Fruit fly (Drosophila melanogaster) whole organism, embryonic: ENCODE results near the gene Scox.

Experiments
- Abd-B ChIP-seq: fragments of 200-800 bp; sonication (Bioruptor generic); optimal IDR thresholded peaks from 2 replicates; lab custom pipeline; 2018; ENCODE audit warnings: missing biosample characterization, mild to moderate bottlenecking, missing genetic modification characterization, moderate library complexity
- Blimp-1 ChIP-seq: fragments of 200-800 bp; sonication (Bioruptor generic); optimal IDR thresholded peaks from 3 replicates; lab custom pipeline; 2018; ENCODE audit warnings: missing biosample characterization, missing genetic modification characterization, mild to moderate bottlenecking, moderate library complexity, missing genetic modification reagents
- CG12391 ChIP-seq: fragments of 200-800 bp; sonication (Bioruptor generic); optimal IDR thresholded peaks from 3 replicates; lab custom pipeline; 2018; ENCODE audit warnings: missing biosample characterization, mild to moderate bottlenecking, missing genetic modification characterization, moderate library complexity
- CG12744 ChIP-seq: fragments of 200-800 bp; sonication (Bioruptor generic); optimal IDR thresholded peaks from 2 replicates; lab custom pipeline; 2016; ENCODE audit warnings: missing biosample characterization, missing genetic modification characterization
- CG13624 ChIP-seq: fragments of 200-800 bp; sonication (Bioruptor generic); optimal IDR thresholded peaks from 2 replicates; lab custom pipeline; 2016; ENCODE audit warnings: missing biosample characterization, missing genetic modification characterization
- CG1529 ChIP-seq: fragments of 200-800 bp; sonication (Bioruptor generic); optimal IDR thresholded peaks from 3 replicates; lab custom pipeline; 2018; ENCODE audit warnings: missing biosample characterization, missing genetic modification characterization
- CG1647 ChIP-seq: fragments of 200-800 bp; sonication (Bioruptor generic); optimal IDR thresholded peaks from 3 replicates; lab custom pipeline; 2016; ENCODE audit warnings: missing biosample characterization, missing genetic modification characterization
- CG17186 ChIP-seq: fragments of 200-800 bp; sonication (Bioruptor generic); optimal IDR thresholded peaks from 3 replicates; lab custom pipeline; 2017; ENCODE audit warnings: missing biosample characterization, missing genetic modification reagents, missing genetic modification characterization
- CG17359 ChIP-seq: fragments of 200-800 bp; sonication (Bioruptor generic); optimal IDR thresholded peaks from 3 replicates; lab custom pipeline; 2018; ENCODE audit warnings: missing biosample characterization, mild to moderate bottlenecking, missing genetic modification characterization, moderate library complexity
- CG31365 ChIP-seq: fragments of 200-800 bp; sonication (Bioruptor generic); optimal IDR thresholded peaks from 2 replicates; lab custom pipeline; 2018; ENCODE audit warnings: missing biosample characterization, mild to moderate bottlenecking, missing genetic modification characterization
- CG32767 ChIP-seq: fragments of 200-800 bp; sonication (Bioruptor generic); IDR thresholded peaks from 2 replicates; pipeline ENCODE4 v1.3.6; 2022; ENCODE audit warnings: missing biosample characterization, missing genetic modification characterization
- CG4282 ChIP-seq: fragments of 200-800 bp; sonication (Bioruptor generic); optimal IDR thresholded peaks from 2 replicates; lab custom pipeline; 2016; ENCODE audit warnings: missing biosample characterization, missing genetic modification characterization
- CG4424 ChIP-seq: fragments of 200-800 bp; sonication (Bioruptor generic); optimal IDR thresholded peaks from 3 replicates; lab custom pipeline; 2016; ENCODE audit warnings: missing biosample characterization, missing genetic modification characterization
- CG7271 ChIP-seq: fragments of 200-800 bp; sonication (Bioruptor generic); optimal IDR thresholded peaks from 2 replicates; lab custom pipeline; 2018; ENCODE audit warnings: missing biosample characterization, mild to moderate bottlenecking, missing genetic modification characterization, moderate library complexity
- CG7556 ChIP-seq: fragments of 200-800 bp; sonication (Bioruptor generic); optimal IDR thresholded peaks from 2 replicates; lab custom pipeline; 2017; ENCODE audit warnings: missing biosample characterization, mild to moderate bottlenecking, missing genetic modification characterization
- CG8765 ChIP-seq: fragments of 200-800 bp; sonication (Bioruptor generic); IDR thresholded peaks from 2 replicates; pipeline ENCODE4 v1.3.6; 2022; ENCODE audit warnings: missing biosample characterization, missing genetic modification characterization
- CG9797 ChIP-seq: fragments of 200-800 bp; sonication (Bioruptor generic); optimal IDR thresholded peaks from 3 replicates; lab custom pipeline; 2018; ENCODE audit warnings: missing biosample characterization, mild to moderate bottlenecking, missing genetic modification characterization
- Dbx ChIP-seq: fragments of 200-800 bp; sonication (Bioruptor generic); IDR thresholded peaks from 3 replicates; pipeline ENCODE4 v1.3.6; 2022; ENCODE audit warnings: missing biosample characterization, missing genetic modification characterization
- Dip3 ChIP-seq: fragments of 200-800 bp; sonication (Bioruptor generic); optimal IDR thresholded peaks from 3 replicates; lab custom pipeline; 2016; ENCODE audit warnings: missing biosample characterization, missing genetic modification characterization
- Eip74EF ChIP-seq, 2 experiments: fragments of 200-800 bp in 1 of 2; fragments of >200 bp in 1 of 2; sonication (Bioruptor generic) in 1 of 2; optimal IDR thresholded peaks; 2 replicates each; lab custom pipeline; 2017 to 2019; ENCODE audit warnings: missing biosample characterization in 2 of 2, missing genetic modification characterization in 2 of 2, mild to moderate bottlenecking in 1 of 2, moderate library complexity in 1 of 2
- H15 ChIP-seq: fragments of 200-800 bp; sonication (Bioruptor generic); IDR thresholded peaks from 3 replicates; pipeline ENCODE4 v1.3.6; 2022; ENCODE audit warnings: missing biosample characterization, missing genetic modification characterization
- HHEX ChIP-seq: fragments of 200-800 bp; sonication (Bioruptor generic); optimal IDR thresholded peaks from 3 replicates; lab custom pipeline; 2017; ENCODE audit warnings: missing biosample characterization, mild to moderate bottlenecking, missing genetic modification characterization, missing genetic modification reagents
- HLH4C ChIP-seq: fragments of 200-800 bp; sonication (Bioruptor generic); IDR thresholded peaks from 3 replicates; pipeline ENCODE4 v1.3.6; 2022; ENCODE audit warnings: missing biosample characterization, missing genetic modification characterization; ENCODE audit not compliant: partially characterized antibody
- Hey ChIP-seq: fragments of 200-800 bp; sonication (Bioruptor generic); optimal IDR thresholded peaks from 3 replicates; lab custom pipeline; 2018; ENCODE audit warnings: missing biosample characterization, mild to moderate bottlenecking, missing genetic modification characterization
- Hmr ChIP-seq: fragments of 200-800 bp; sonication (Bioruptor generic); optimal IDR thresholded peaks from 3 replicates; lab custom pipeline; 2017; ENCODE audit warnings: mild to moderate bottlenecking, missing biosample characterization, missing genetic modification reagents, missing genetic modification characterization
- Hr39 ChIP-seq: fragments of >200 bp; optimal IDR thresholded peaks from 2 replicates; lab custom pipeline; 2017
- Kr ChIP-seq: fragments of 200-800 bp; sonication (Bioruptor generic); optimal IDR thresholded peaks from 2 replicates; lab custom pipeline; 2017; ENCODE audit warnings: missing biosample characterization, mild to moderate bottlenecking, missing genetic modification characterization
- MBD-R2 ChIP-seq: fragments of 200-800 bp; sonication (Bioruptor generic); IDR thresholded peaks from 2 replicates; pipeline ENCODE4 v1.3.6; 2022; ENCODE audit warnings: missing biosample characterization, missing genetic modification characterization
- Mes4 ChIP-seq: fragments of 200-800 bp; sonication (Bioruptor generic); optimal IDR thresholded peaks from 2 replicates; lab custom pipeline; 2016; ENCODE audit warnings: missing biosample characterization, missing genetic modification characterization
- Mrtf ChIP-seq: fragments of 200-800 bp; sonication (Bioruptor generic); IDR thresholded peaks from 3 replicates; pipeline ENCODE4 v1.3.6; 2022; ENCODE audit warnings: missing biosample characterization, missing genetic modification characterization
- Ptx1 ChIP-seq: fragments of 200-800 bp; sonication (Bioruptor generic); IDR thresholded peaks from 2 replicates; pipeline ENCODE4 v1.3.6; 2022; ENCODE audit warnings: missing biosample characterization, missing genetic modification characterization
- Xbp1 ChIP-seq: fragments of 200-800 bp; sonication (Bioruptor generic); optimal IDR thresholded peaks from 3 replicates; lab custom pipeline; 2016; ENCODE audit warnings: missing biosample characterization, mild to moderate bottlenecking, missing genetic modification characterization
- bigmax ChIP-seq: fragments of 200-800 bp; sonication (Bioruptor generic); optimal IDR thresholded peaks from 2 replicates; lab custom pipeline; 2018; ENCODE audit warnings: missing biosample characterization, mild to moderate bottlenecking, missing genetic modification characterization
- chif ChIP-seq, 2 experiments: fragments of 200-800 bp; sonication (Bioruptor generic); optimal IDR thresholded peaks; 3 replicates each; lab custom pipeline; 2016; ENCODE audit warnings: missing biosample characterization in 2 of 2, missing genetic modification characterization in 2 of 2
- ci ChIP-seq: fragments of 200-800 bp; sonication (Bioruptor generic); IDR thresholded peaks from 3 replicates; pipeline ENCODE4 v1.3.6; 2022; ENCODE audit warnings: missing biosample characterization, missing genetic modification characterization
- dimm ChIP-seq: fragments of 200-800 bp; sonication (Bioruptor generic); IDR thresholded peaks from 2 replicates; pipeline ENCODE4 v1.3.6; 2022; ENCODE audit warnings: missing biosample characterization, missing genetic modification characterization
- dmrt11E ChIP-seq: fragments of 200-800 bp; sonication (Bioruptor generic); optimal IDR thresholded peaks from 3 replicates; lab custom pipeline; 2018; ENCODE audit warnings: missing biosample characterization, mild to moderate bottlenecking, missing genetic modification characterization, moderate library complexity
- esg ChIP-seq: fragments of 200-800 bp; sonication (Bioruptor generic); conservative IDR thresholded peaks from 2 replicates; pipeline ENCODE4 v1.3.6; 2022; ENCODE audit warnings: missing biosample characterization, missing genetic modification characterization
- fd96Cb ChIP-seq: fragments of 200-800 bp; sonication (Bioruptor generic); optimal IDR thresholded peaks from 2 replicates; lab custom pipeline; 2018; ENCODE audit warnings: missing biosample characterization, mild to moderate bottlenecking, missing genetic modification characterization, moderate library complexity
- hkb ChIP-seq, 2 experiments: fragments of 200-800 bp in 1 of 2; fragments of >200 bp in 1 of 2; sonication (Bioruptor generic) in 1 of 2; IDR thresholded peaks in 1 of 2; optimal IDR thresholded peaks in 1 of 2; 2 replicates each; pipeline versions ENCODE4 v1.3.6 to Lab custom; 2017 to 2022; ENCODE audit warnings: missing biosample characterization in 1 of 2, missing genetic modification characterization in 1 of 2
- pb ChIP-seq: fragments of 200-800 bp; sonication (Bioruptor generic); optimal IDR thresholded peaks from 3 replicates; lab custom pipeline; 2016; ENCODE audit warnings: missing biosample characterization, missing genetic modification characterization
- phol ChIP-seq: fragments of 200-800 bp; sonication (Bioruptor generic); optimal IDR thresholded peaks from 3 replicates; lab custom pipeline; 2018; ENCODE audit warnings: missing biosample characterization, mild to moderate bottlenecking, missing genetic modification characterization, moderate library complexity
- pnt ChIP-seq: fragments of 200-800 bp; sonication (Bioruptor generic); optimal IDR thresholded peaks from 3 replicates; lab custom pipeline; 2016; ENCODE audit warnings: missing biosample characterization, missing genetic modification characterization
- pros ChIP-seq: fragments of 200-800 bp; sonication (Bioruptor generic); optimal IDR thresholded peaks from 3 replicates; lab custom pipeline; 2019; ENCODE audit warnings: missing biosample characterization, mild to moderate bottlenecking, missing genetic modification characterization, moderate library complexity
- ranshi ChIP-seq: fragments of 200-800 bp; sonication (Bioruptor generic); IDR thresholded peaks from 2 replicates; pipeline ENCODE4 v1.3.6; 2022; ENCODE audit warnings: missing biosample characterization, missing genetic modification characterization
- schlank ChIP-seq: fragments of 200-800 bp; sonication (Bioruptor generic); optimal IDR thresholded peaks from 2 replicates; lab custom pipeline; 2018; ENCODE audit warnings: missing biosample characterization, mild to moderate bottlenecking, missing genetic modification characterization
- sisA ChIP-seq: fragments of 200-800 bp; sonication (Bioruptor generic); IDR thresholded peaks from 2 replicates; pipeline ENCODE4 v1.3.6; 2022; ENCODE audit warnings: missing biosample characterization, missing genetic modification characterization
- sqz ChIP-seq: fragments of 200-800 bp; sonication (Bioruptor generic); optimal IDR thresholded peaks from 3 replicates; lab custom pipeline; 2018; ENCODE audit warnings: missing biosample characterization, mild to moderate bottlenecking, missing genetic modification characterization
- tin ChIP-seq: fragments of 200-800 bp; sonication (Bioruptor generic); optimal IDR thresholded peaks from 3 replicates; lab custom pipeline; 2016; ENCODE audit warnings: missing biosample characterization, missing genetic modification characterization
- unpg ChIP-seq: fragments of 200-800 bp; sonication (Bioruptor generic); optimal IDR thresholded peaks from 3 replicates; lab custom pipeline; 2018; ENCODE audit warnings: missing biosample characterization, mild to moderate bottlenecking, missing genetic modification characterization, moderate library complexity
- zen2 ChIP-seq: fragments of 200-800 bp; sonication (Bioruptor generic); IDR thresholded peaks from 3 replicates; pipeline ENCODE4 v1.3.6; 2022; ENCODE audit warnings: missing biosample characterization, missing genetic modification characterization; ENCODE audit not compliant: partially characterized antibody

The Scox gene

dm6 chr2L:4971329-4971798 lies 2.6 kb upstream of the Scox start, which contains the start of gene CG14043 (continued):
- peak; percentile 99 for TF ChIP-seq CG9797 (GFP tag; lab: Kevin White, UChicago)
- TF ChIP-seq pnt (GFP tag; lab: Kevin White, UChicago), result no peak
- no peak for TF ChIP-seq H15
- peak; percentile 29 for TF ChIP-seq CG1647 (GFP tag; lab: Kevin White, UChicago)
- TF ChIP-seq sisA (GFP tag; lab: Robert Waterston, UW), result no peak
- TF ChIP-seq Dbx, result no peak
- no peak for TF ChIP-seq CG32767
- no peak for TF ChIP-seq Abd-B (GFP tag; lab: Kevin White, UChicago)
- TF ChIP-seq Eip74EF (GFP tag; optimal IDR thresholded peaks at IDR 0.05; lab: Kevin White, UChicago), result no peak
- TF ChIP-seq CG4424, result peak; percentile 40
- TF ChIP-seq HLH4C (GFP tag; lab: Robert Waterston, UW), result no peak
- peak; percentile 74 for TF ChIP-seq CG12391 (tag; lab: Kevin White, UChicago)
- TF ChIP-seq CG13624 (GFP tag; lab: Kevin White, UChicago), result peak; percentile 54
- TF ChIP-seq ci (GFP tag; lab: Robert Waterston, UW), result no peak
- TF ChIP-seq chif (GFP tag; optimal IDR thresholded peaks at IDR 0.05; lab: Kevin White, UChicago), result peak in 1 of 2 experiments; percentile 33
- no peak for TF ChIP-seq Mes4 (GFP tag; lab: Kevin White, UChicago)
- TF ChIP-seq dimm, result no peak
- no peak for TF ChIP-seq CG31365 (tag; lab: Kevin White, UChicago)
- no peak for TF ChIP-seq CG7556 (GFP tag; lab: Kevin White, UChicago)
- no peak for TF ChIP-seq pros (GFP tag; lab: Kevin White, UChicago)
- no peak for TF ChIP-seq sqz
- TF ChIP-seq Mrtf (GFP tag; lab: Robert Waterston, UW), result no peak
- no peak for TF ChIP-seq Hmr (GFP tag; lab: Kevin White, UChicago)
- TF ChIP-seq Hey (tag; lab: Kevin White, UChicago), result no peak
- TF ChIP-seq unpg (GFP tag; lab: Kevin White, UChicago), result no peak
- no peak for TF ChIP-seq CG7271
- no peak for TF ChIP-seq fd96Cb (tag; lab: Kevin White, UChicago)
- TF ChIP-seq hkb (optimal IDR thresholded peaks at IDR 0.05; lab: Kevin White, UChicago), result peak; percentile 64
- no peak for TF ChIP-seq hkb (GFP tag; IDR thresholded peaks at IDR 0.05; lab: Robert Waterston, UW)
- no peak for TF ChIP-seq pb (GFP tag; lab: Kevin White, UChicago)
- TF ChIP-seq CG17186, result peak; percentile 62
- TF ChIP-seq bigmax (GFP tag; lab: Kevin White, UChicago), result no peak
- TF ChIP-seq CG1529 (GFP tag; lab: Kevin White, UChicago), result no peak
- TF ChIP-seq Ptx1 (GFP tag; lab: Robert Waterston, UW), result no peak
- peak; percentile 36 for TF ChIP-seq Xbp1 (GFP tag; lab: Kevin White, UChicago)
- TF ChIP-seq CG8765 (GFP tag; lab: Robert Waterston, UW), result no peak
- peak; percentile 32 for TF ChIP-seq Dip3 (GFP tag; lab: Kevin White, UChicago)
- TF ChIP-seq CG17359 (tag; lab: Kevin White, UChicago), result peak; percentile 10
- peak; percentile 4 for TF ChIP-seq tin
- no peak for TF ChIP-seq schlank (tag; lab: Kevin White, UChicago)
- TF ChIP-seq HHEX (GFP tag; lab: Kevin White, UChicago), result no peak
- TF ChIP-seq Hr39 (lab: Kevin White, UChicago), result no peak
- peak; percentile 72 for TF ChIP-seq phol (tag; lab: Kevin White, UChicago)
- TF ChIP-seq dmrt11E (tag; lab: Kevin White, UChicago), result no peak
- TF ChIP-seq CG12744 (GFP tag; lab: Kevin White, UChicago), result no peak
- TF ChIP-seq ranshi (GFP tag; lab: Robert Waterston, UW), result no peak
- no peak for TF ChIP-seq CG4282 (GFP tag; lab: Kevin White, UChicago)
- TF ChIP-seq zen2 (GFP tag; lab: Robert Waterston, UW), result no peak
- TF ChIP-seq esg (GFP tag; lab: Robert Waterston, UW), result no peak
- no peak for TF ChIP-seq Blimp-1 (GFP tag; lab: Kevin White, UChicago)
- TF ChIP-seq MBD-R2 (GFP tag; lab: Robert Waterston, UW), result peak; percentile 69
- TF ChIP-seq Kr (GFP tag; lab: Kevin White, UChicago), result no peak
